Fruit fly (Drosophila melanogaster): ENCODE measurements around the gene CG16704.

- TF ChIP-seq pan (optimal IDR thresholded peaks at IDR 0.05) = no peak
- TF ChIP-seq EcR (GFP tag; optimal IDR thresholded peaks at IDR 0.05) = no peak
- no peak for TF ChIP-seq CG8478 (optimal IDR thresholded peaks at IDR 0.05)
These were observed 695 bp upstream of the CG16704 start, which contains the start of gene CG3513 for dm6 chr2L:3693082-3693481.

Data from whole organism.